Worm (Caenorhabditis elegans) whole organism, L1 larva: ENCODE data around the gene F17A9.5.
A peak's percentile ranks its signal among the peaks of the same experiment; 100 is the strongest.

Experiments used
- C04F5.9 ChIP-seq: sonication (generic microtip); optimal IDR thresholded peaks from 2 replicates; lab custom pipeline; 2016; ENCODE audit warnings: missing genetic modification characterization, missing compliant biosample characterization
- C16A3.4 ChIP-seq: fragments of 150-350 bp; optimal IDR thresholded peaks from 2 replicates; lab custom pipeline; 2014; ENCODE audit warnings: missing biosample characterization, missing genetic modification characterization
- C34B4.2 ChIP-seq: sonication (generic microtip); optimal IDR thresholded peaks from 2 replicates; lab custom pipeline; 2017; ENCODE audit warnings: mild to moderate bottlenecking, missing genetic modification characterization, missing compliant biosample characterization
- F16B12.6 ChIP-seq: fragments of 150-350 bp; optimal IDR thresholded peaks from 2 replicates; lab custom pipeline; 2014; ENCODE audit warnings: missing biosample characterization, missing genetic modification characterization
- Y116A8C.19 ChIP-seq: sonication (generic microtip); optimal IDR thresholded peaks from 2 replicates; lab custom pipeline; 2016; ENCODE audit warnings: missing compliant biosample characterization, missing genetic modification characterization, borderline replicate concordance
- aha-1 ChIP-seq: fragments of 150-350 bp; optimal IDR thresholded peaks from 2 replicates; lab custom pipeline; 2014; ENCODE audit warnings: missing biosample characterization, missing genetic modification characterization
- alr-1 ChIP-seq: fragments of 200-800 bp; sonication (Bioruptor generic); optimal IDR thresholded peaks from 2 replicates; lab custom pipeline; 2018; ENCODE audit warnings: borderline replicate concordance, mild to moderate bottlenecking, missing genetic modification characterization, missing compliant biosample characterization
- aly-2 ChIP-seq: fragments of 150-350 bp; optimal IDR thresholded peaks from 2 replicates; lab custom pipeline; 2014; ENCODE audit warnings: missing biosample characterization, missing genetic modification characterization
- ceh-8 ChIP-seq: fragments of 200-800 bp; sonication (Bioruptor generic); optimal IDR thresholded peaks from 2 replicates; lab custom pipeline; 2018; ENCODE audit warnings: mild to moderate bottlenecking, missing genetic modification characterization, moderate library complexity, missing compliant biosample characterization
- ceh-82 ChIP-seq, 3 experiments: fragments of 150-350 bp in 1 of 3; sonication (generic microtip) in 2 of 3; optimal IDR thresholded peaks; 2 replicates each; lab custom pipeline; 2014 to 2017; ENCODE audit warnings: missing biosample characterization in 3 of 3, missing genetic modification characterization in 3 of 3
- ceh-88 ChIP-seq: fragments of 200-800 bp; sonication (Bioruptor generic); IDR thresholded peaks from 2 replicates; pipeline ENCODE4 v1.3.6; 2022; ENCODE audit warnings: missing genetic modification characterization, missing compliant biosample characterization
- ces-1 ChIP-seq: fragments of 150-350 bp; optimal IDR thresholded peaks from 2 replicates; lab custom pipeline; 2014; ENCODE audit warnings: missing biosample characterization, missing genetic modification reagents, missing genetic modification characterization
- dpl-1 ChIP-seq, 3 experiments: fragments of 150-350 bp in 2 of 3; sonication (generic microtip) in 1 of 3; optimal IDR thresholded peaks; 2 replicates each; lab custom pipeline; 2014 to 2017; ENCODE audit warnings: missing biosample characterization in 3 of 3, missing genetic modification characterization in 3 of 3, missing genetic modification reagents in 3 of 3
- efl-3 ChIP-seq: fragments of 200-800 bp; sonication (Bioruptor generic); optimal IDR thresholded peaks from 2 replicates; lab custom pipeline; 2018; ENCODE audit warnings: mild to moderate bottlenecking, missing genetic modification characterization, missing compliant biosample characterization
- egl-13 ChIP-seq: sonication (generic microtip); optimal IDR thresholded peaks from 2 replicates; lab custom pipeline; 2016; ENCODE audit warnings: missing genotype, missing genetic modification reagents, missing genetic modification characterization, missing compliant biosample characterization
- egl-27 ChIP-seq, 2 experiments: fragments of 150-350 bp in 1 of 2; sonication (generic microtip); optimal IDR thresholded peaks; 3 replicates each; lab custom pipeline; 2017 to 2018; ENCODE audit warnings: missing biosample characterization in 2 of 2, missing genetic modification characterization in 2 of 2, missing genetic modification reagents in 2 of 2
- elt-2 ChIP-seq: sonication (generic microtip); optimal IDR thresholded peaks from 2 replicates; lab custom pipeline; 2016; ENCODE audit warnings: missing genetic modification characterization, mild to moderate bottlenecking, inconsistent platforms, missing compliant biosample characterization, missing genetic modification reagents
- ets-5 ChIP-seq: fragments of 200-800 bp; sonication (Bioruptor generic); IDR thresholded peaks from 2 replicates; pipeline ENCODE4 v1.3.6; 2022; ENCODE audit warnings: missing genetic modification characterization, missing compliant biosample characterization
- fkh-10 ChIP-seq: sonication (generic microtip); optimal IDR thresholded peaks from 2 replicates; lab custom pipeline; 2017; ENCODE audit warnings: missing biosample characterization, missing genetic modification reagents, missing genetic modification characterization
- fkh-4 ChIP-seq: sonication (generic microtip); optimal IDR thresholded peaks from 2 replicates; lab custom pipeline; 2016; ENCODE audit warnings: missing compliant biosample characterization, missing genetic modification characterization, borderline replicate concordance
- fkh-8 ChIP-seq: sonication (generic microtip); optimal IDR thresholded peaks from 2 replicates; lab custom pipeline; 2016; ENCODE audit warnings: mild to moderate bottlenecking, missing genetic modification characterization, missing compliant biosample characterization
- fos-1 ChIP-seq: fragments of 150-350 bp; optimal IDR thresholded peaks from 2 replicates; lab custom pipeline; 2014; ENCODE audit warnings: missing biosample characterization, missing genetic modification characterization
- grh-1 ChIP-seq: fragments of 200-800 bp; sonication (Bioruptor generic); IDR thresholded peaks from 2 replicates; pipeline ENCODE4 v1.3.6; 2022; ENCODE audit warnings: missing genetic modification reagents, missing genetic modification characterization, missing compliant biosample characterization
- isw-1 ChIP-seq: fragments of 200-800 bp; sonication (Bioruptor generic); IDR thresholded peaks from 2 replicates; pipeline ENCODE4 v1.3.6; 2022; ENCODE audit warnings: missing genetic modification characterization, missing compliant biosample characterization
- lin-35 ChIP-seq, 2 experiments: fragments of 150-350 bp; optimal IDR thresholded peaks; 2 replicates each; lab custom pipeline; 2014; ENCODE audit warnings: missing biosample characterization in 2 of 2, missing genetic modification characterization in 2 of 2, missing genetic modification reagents in 2 of 2
- lin-39 ChIP-seq: fragments of 150-350 bp; optimal IDR thresholded peaks from 2 replicates; lab custom pipeline; 2014; ENCODE audit warnings: missing biosample characterization, missing genetic modification reagents, missing genetic modification characterization
- lir-3 ChIP-seq: sonication (generic microtip); optimal IDR thresholded peaks from 2 replicates; lab custom pipeline; 2016; ENCODE audit warnings: mild to moderate bottlenecking, missing genetic modification characterization, moderate library complexity, missing compliant biosample characterization; ENCODE audit not compliant: poor library complexity
- lsy-2 ChIP-seq, 2 experiments: fragments of 150-350 bp; optimal IDR thresholded peaks; 2 replicates each; lab custom pipeline; 2014; ENCODE audit warnings: missing biosample characterization in 2 of 2, missing genetic modification characterization in 2 of 2
- mdl-1 ChIP-seq, 2 experiments: fragments of 150-350 bp; optimal IDR thresholded peaks; 2 replicates each; lab custom pipeline; 2014 to 2017; ENCODE audit warnings: missing biosample characterization in 2 of 2, missing genetic modification characterization in 2 of 2, inconsistent platforms in 1 of 2
- nhr-12 ChIP-seq: sonication (generic microtip); optimal IDR thresholded peaks from 2 replicates; lab custom pipeline; 2017; ENCODE audit warnings: missing biosample characterization, missing genetic modification characterization
- nhr-20 ChIP-seq: sonication (generic microtip); optimal IDR thresholded peaks from 2 replicates; lab custom pipeline; 2016; ENCODE audit warnings: mild to moderate bottlenecking, missing genetic modification characterization, missing compliant biosample characterization
- nhr-237 ChIP-seq: fragments of 150-350 bp; optimal IDR thresholded peaks from 2 replicates; lab custom pipeline; 2014; ENCODE audit warnings: missing biosample characterization, missing genetic modification characterization
- nhr-28 ChIP-seq: fragments of 150-350 bp; optimal IDR thresholded peaks from 2 replicates; lab custom pipeline; 2014; ENCODE audit warnings: missing biosample characterization, missing genetic modification characterization
- nhr-47 ChIP-seq: sonication (generic microtip); optimal IDR thresholded peaks from 2 replicates; lab custom pipeline; 2016; ENCODE audit warnings: mild to moderate bottlenecking, missing genetic modification characterization, moderate library complexity, missing compliant biosample characterization
- nhr-71 ChIP-seq: sonication (generic microtip); optimal IDR thresholded peaks from 2 replicates; lab custom pipeline; 2016; ENCODE audit warnings: mild to moderate bottlenecking, missing genetic modification characterization, moderate library complexity, missing compliant biosample characterization
- nhr-76 ChIP-seq: sonication (generic microtip); optimal IDR thresholded peaks from 2 replicates; lab custom pipeline; 2017; ENCODE audit warnings: missing biosample characterization, missing genetic modification characterization
- nhr-77 ChIP-seq: fragments of 150-350 bp; optimal IDR thresholded peaks from 2 replicates; lab custom pipeline; 2014; ENCODE audit warnings: missing biosample characterization, missing genetic modification characterization
- nhr-84 ChIP-seq: sonication (generic microtip); optimal IDR thresholded peaks from 2 replicates; lab custom pipeline; 2017; ENCODE audit warnings: missing biosample characterization, missing genetic modification characterization
- nhr-85 ChIP-seq: sonication (generic microtip); peaks from one replicate; lab custom pipeline; 2016; ENCODE audit warnings: missing genetic modification characterization, inconsistent platforms, missing compliant biosample characterization
- nhr-90 ChIP-seq: sonication (generic microtip); optimal IDR thresholded peaks from 2 replicates; lab custom pipeline; 2016; ENCODE audit warnings: mild to moderate bottlenecking, missing genetic modification characterization, missing compliant biosample characterization; ENCODE audit not compliant: poor library complexity
- pax-3 ChIP-seq: fragments of 200-800 bp; sonication (Bioruptor generic); optimal IDR thresholded peaks from 2 replicates; lab custom pipeline; 2018; ENCODE audit warnings: mild to moderate bottlenecking, missing genetic modification characterization, moderate library complexity, missing compliant biosample characterization
- skn-1 ChIP-seq: fragments of 150-350 bp; optimal IDR thresholded peaks from 2 replicates; lab custom pipeline; 2014; ENCODE audit warnings: missing biosample characterization, missing genetic modification characterization
- snpc-4 ChIP-seq: fragments of 150-350 bp; optimal IDR thresholded peaks from 2 replicates; lab custom pipeline; 2014; ENCODE audit warnings: missing biosample characterization, missing genetic modification characterization
- snu-23 ChIP-seq: sonication (generic microtip); optimal IDR thresholded peaks from 2 replicates; lab custom pipeline; 2016; ENCODE audit warnings: missing genetic modification characterization, missing compliant biosample characterization
- tlp-1 ChIP-seq: fragments of 150-350 bp; optimal IDR thresholded peaks from 2 replicates; lab custom pipeline; 2014; ENCODE audit warnings: missing biosample characterization, missing genetic modification characterization
- unc-130 ChIP-seq: fragments of 150-350 bp; optimal IDR thresholded peaks from 2 replicates; lab custom pipeline; 2017; ENCODE audit warnings: missing biosample characterization, missing genetic modification characterization, inconsistent platforms
- unc-30 ChIP-seq: sonication (generic microtip); optimal IDR thresholded peaks from 2 replicates; lab custom pipeline; 2017; ENCODE audit warnings: missing biosample characterization, missing genetic modification characterization
- unc-86 ChIP-seq: sonication (generic microtip); optimal IDR thresholded peaks from 2 replicates; lab custom pipeline; 2016; ENCODE audit warnings: missing genetic modification characterization, missing compliant biosample characterization
- vab-15 ChIP-seq: sonication (generic microtip); optimal IDR thresholded peaks from 2 replicates; lab custom pipeline; 2017; ENCODE audit warnings: missing genotype, mild to moderate bottlenecking, missing genetic modification characterization, missing compliant biosample characterization
- zag-1 ChIP-seq: fragments of 150-350 bp; optimal IDR thresholded peaks from 2 replicates; lab custom pipeline; 2014; ENCODE audit warnings: missing biosample characterization, missing genetic modification characterization
- zip-4 ChIP-seq: fragments of 200-800 bp; sonication (Bioruptor generic); optimal IDR thresholded peaks from 2 replicates; lab custom pipeline; 2018; ENCODE audit warnings: mild to moderate bottlenecking, missing genetic modification characterization, moderate library complexity, missing compliant biosample characterization
- ztf-11 ChIP-seq, 2 experiments: sonication (generic microtip); optimal IDR thresholded peaks; 2 replicates each; lab custom pipeline; 2016 to 2017; ENCODE audit warnings: missing genetic modification characterization in 2 of 2, missing biosample characterization in 1 of 2, missing compliant biosample characterization in 1 of 2

Gene F17A9.5

DNA sequence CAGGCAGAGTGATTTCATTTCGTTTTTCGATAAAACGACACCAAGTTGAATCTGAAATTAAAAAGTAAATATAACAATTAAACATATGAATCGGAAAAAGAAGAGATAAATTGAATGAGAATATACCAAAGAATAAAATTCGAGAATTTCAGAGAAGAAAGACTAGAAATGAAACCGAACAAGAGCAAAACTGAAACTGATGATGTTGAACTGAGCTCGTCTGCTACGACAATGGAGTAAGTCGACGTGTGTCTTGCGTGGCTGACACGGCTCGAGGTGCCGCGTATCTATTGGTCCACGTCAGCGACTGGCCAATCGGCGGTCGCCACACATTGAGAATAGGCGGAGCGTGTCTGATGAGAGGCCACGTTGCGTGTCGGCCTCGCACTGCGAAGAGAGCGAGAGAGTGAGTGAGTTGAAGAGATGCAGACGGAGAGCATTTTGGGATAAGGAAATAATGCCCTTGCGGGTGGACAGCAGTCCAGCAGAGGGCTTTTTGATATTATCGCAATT lies 12.2 kb downstream of the F17A9.5 start, which contains the start of gene crt-1 (continued):
- TF ChIP-seq zip-4 (GFP tag; lab: Kevin White, UChicago) (peak; percentile 87), ztf-11 (tag; optimal IDR thresholded peaks at IDR 0.05; lab: Kevin White, UChicago) (peak in 1 of 2 experiments; percentile 93), lin-39 (peak; percentile 68), egl-27 (tag; optimal IDR thresholded peaks at IDR 0.05; lab: Kevin White, UChicago) (peak; percentile 26 to 73), nhr-84 (tag; lab: Kevin White, UChicago) (no peak), C34B4.2 (no peak), fkh-4 (tag; lab: Kevin White, UChicago) (peak; percentile 66), elt-2 (tag; lab: Kevin White, UChicago) (peak; percentile 93), nhr-12 (tag; lab: Kevin White, UChicago) (no peak), tlp-1 (tag; lab: Kevin White, UChicago) (no peak), isw-1 (GFP tag; lab: Robert Waterston, UW) (peak; percentile 95), efl-3 (peak; percentile 68), alr-1 (tag; lab: Kevin White, UChicago) (no peak), nhr-47 (tag; lab: Kevin White, UChicago) (peak; percentile 97), nhr-28 (tag; lab: Kevin White, UChicago) (no peak), C16A3.4 (tag; lab: Kevin White, UChicago) (peak; percentile 79), ceh-88 (peak; percentile 44), unc-86 (tag; lab: Kevin White, UChicago) (peak; percentile 93), C04F5.9 (tag; lab: Kevin White, UChicago) (peak; percentile 63), mdl-1 (tag; optimal IDR thresholded peaks at IDR 0.05; lab: Kevin White, UChicago) (peak; percentile 60 to 96), unc-30 (no peak), ceh-8 (GFP tag; lab: Kevin White, UChicago) (peak; percentile 88), F16B12.6 (tag; lab: Kevin White, UChicago) (peak; percentile 62), fkh-10 (GFP tag; lab: Kevin White, UChicago) (peak; percentile 74), fkh-8 (peak; percentile 96), snu-23 (GFP tag; lab: Kevin White, UChicago) (peak; percentile 96), unc-130 (tag; lab: Kevin White, UChicago) (peak; percentile 74), nhr-76 (tag; lab: Kevin White, UChicago) (peak; percentile 71), nhr-85 (tag; lab: Kevin White, UChicago) (peak; percentile 94), snpc-4 (tag; lab: Kevin White, UChicago) (peak; percentile 63), nhr-20 (tag; lab: Kevin White, UChicago) (peak; percentile 97), ceh-82 (tag; optimal IDR thresholded peaks at IDR 0.05; lab: Kevin White, UChicago) (peak; percentile 76 to 92 (median 89)), aly-2 (tag; lab: Kevin White, UChicago) (peak; percentile 52), dpl-1 (GFP tag; optimal IDR thresholded peaks at IDR 0.05; lab: Kevin White, UChicago) (peak; percentile 79 to 83 (median 82)), egl-13 (tag; lab: Kevin White, UChicago) (peak; percentile 92), vab-15 (tag; lab: Kevin White, UChicago) (no peak), grh-1 (GFP tag; lab: Robert Waterston, UW) (peak; percentile 97), ces-1 (GFP tag; lab: Kevin White, UChicago) (no peak), skn-1 (tag; lab: Kevin White, UChicago) (peak; percentile 73), lir-3 (tag; lab: Kevin White, UChicago) (peak; percentile 69), Y116A8C.19 (no peak), zag-1 (no peak), lin-35 (GFP tag; optimal IDR thresholded peaks at IDR 0.05; lab: Kevin White, UChicago) (peak; percentile 88), ets-5 (no peak), nhr-90 (tag; lab: Kevin White, UChicago) (peak; percentile 94), fos-1 (tag; lab: Kevin White, UChicago) (peak; percentile 72), lsy-2 (tag; optimal IDR thresholded peaks at IDR 0.05; lab: Kevin White, UChicago) (peak; percentile 95 to 96), nhr-77 (tag; lab: Kevin White, UChicago) (peak; percentile 92), nhr-71 (peak; percentile 99), pax-3 (tag; lab: Kevin White, UChicago) (peak; percentile 92), nhr-237 (tag; lab: Kevin White, UChicago) (peak; percentile 73), aha-1 (tag; lab: Kevin White, UChicago) (peak; percentile 44)
